Worm (Caenorhabditis elegans) whole organism, L3 larva: ENCODE data around the gene C55C3.73.

ENCODE experiments used
- R02D3.7 ChIP-seq: fragments of 150-350 bp; optimal IDR thresholded peaks from 2 replicates; lab custom pipeline; 2014; ENCODE audit warnings: missing biosample characterization, missing genetic modification characterization
- ZK546.5 ChIP-seq: sonication (generic microtip); optimal IDR thresholded peaks from 2 replicates; lab custom pipeline; 2017; ENCODE audit warnings: missing biosample characterization, missing genetic modification characterization
- aly-2 ChIP-seq: fragments of 150-350 bp; optimal IDR thresholded peaks from 2 replicates; lab custom pipeline; 2014; ENCODE audit warnings: missing biosample characterization, missing genetic modification characterization
- ama-1 ChIP-seq: fragments of 150-350 bp; optimal IDR thresholded peaks from 2 replicates; lab custom pipeline; 2018
- ceh-16 ChIP-seq: sonication (generic microtip); optimal IDR thresholded peaks from 2 replicates; lab custom pipeline; 2017; ENCODE audit warnings: missing biosample characterization, missing genetic modification characterization
- ceh-28 ChIP-seq: fragments of 150-350 bp; optimal IDR thresholded peaks from 2 replicates; lab custom pipeline; 2014; ENCODE audit warnings: missing biosample characterization, missing genetic modification reagents, missing genetic modification characterization
- ceh-82 ChIP-seq: fragments of 150-350 bp; optimal IDR thresholded peaks from 2 replicates; lab custom pipeline; 2014; ENCODE audit warnings: missing biosample characterization, missing genetic modification characterization
- ceh-9 ChIP-seq: sonication (generic microtip); optimal IDR thresholded peaks from 2 replicates; lab custom pipeline; 2018; ENCODE audit warnings: missing biosample characterization, missing genetic modification characterization
- daf-12 ChIP-seq: fragments of 150-350 bp; optimal IDR thresholded peaks from 2 replicates; lab custom pipeline; 2014; ENCODE audit warnings: missing biosample characterization, missing genetic modification reagents, missing genetic modification characterization
- egl-27 ChIP-seq: sonication (generic microtip); optimal IDR thresholded peaks from 4 replicates; lab custom pipeline; 2017; ENCODE audit warnings: missing biosample characterization, missing genetic modification reagents, missing genetic modification characterization
- egl-5 ChIP-seq: fragments of 150-350 bp; optimal IDR thresholded peaks from 2 replicates; lab custom pipeline; 2017; ENCODE audit warnings: missing biosample characterization, missing genetic modification reagents, missing genetic modification characterization, inconsistent platforms
- elt-1 ChIP-seq: fragments of 150-350 bp; optimal IDR thresholded peaks from 2 replicates; lab custom pipeline; 2014; ENCODE audit warnings: missing biosample characterization, missing genetic modification characterization
- elt-2 ChIP-seq: sonication (generic microtip); optimal IDR thresholded peaks from 2 replicates; lab custom pipeline; 2016; ENCODE audit warnings: missing genetic modification reagents, mild to moderate bottlenecking, missing genetic modification characterization, missing compliant biosample characterization
- elt-3 ChIP-seq, 3 experiments: fragments of 150-350 bp in 1 of 3; sonication (generic microtip) in 2 of 3; optimal IDR thresholded peaks; 2 replicates in 2 of 3; 4 replicates in 1 of 3; lab custom pipeline; 2014 to 2017; ENCODE audit warnings: missing biosample characterization in 3 of 3, missing genetic modification characterization in 3 of 3
- eor-1 ChIP-seq, 2 experiments: fragments of 150-350 bp; optimal IDR thresholded peaks; 2 replicates each; lab custom pipeline; 2014 to 2018; ENCODE audit warnings: missing biosample characterization in 2 of 2, missing genetic modification characterization in 2 of 2
- fkh-10 ChIP-seq: sonication (generic microtip); optimal IDR thresholded peaks from 2 replicates; lab custom pipeline; 2017; ENCODE audit warnings: missing biosample characterization, missing genetic modification reagents, missing genetic modification characterization
- fkh-2 ChIP-seq: fragments of 150-350 bp; optimal IDR thresholded peaks from 2 replicates; lab custom pipeline; 2014; ENCODE audit warnings: missing biosample characterization, missing genetic modification reagents, missing genetic modification characterization
- fos-1 ChIP-seq: fragments of 150-350 bp; optimal IDR thresholded peaks from 2 replicates; lab custom pipeline; 2014; ENCODE audit warnings: missing biosample characterization, missing genetic modification characterization
- hmg-11 ChIP-seq: sonication (generic microtip); optimal IDR thresholded peaks from 2 replicates; lab custom pipeline; 2016; ENCODE audit warnings: missing genetic modification characterization, missing compliant biosample characterization
- jun-1 ChIP-seq: fragments of 150-350 bp; optimal IDR thresholded peaks from 2 replicates; lab custom pipeline; 2014; ENCODE audit warnings: missing biosample characterization, missing genetic modification reagents, missing genetic modification characterization
- lin-15B ChIP-seq: fragments of 150-350 bp; optimal IDR thresholded peaks from 2 replicates; lab custom pipeline; 2014; ENCODE audit warnings: missing biosample characterization, missing genetic modification characterization
- lin-39 ChIP-seq: fragments of 150-350 bp; optimal IDR thresholded peaks from 2 replicates; lab custom pipeline; 2018; ENCODE audit warnings: missing biosample characterization, missing genetic modification reagents, missing genetic modification characterization
- lsy-12 ChIP-seq: sonication (generic microtip); optimal IDR thresholded peaks from 2 replicates; lab custom pipeline; 2016; ENCODE audit warnings: mild to moderate bottlenecking, missing genetic modification characterization, missing compliant biosample characterization
- mdl-1 ChIP-seq: fragments of 150-350 bp; optimal IDR thresholded peaks from 2 replicates; lab custom pipeline; 2014; ENCODE audit warnings: missing biosample characterization, missing genetic modification characterization
- mml-1 ChIP-seq: fragments of 150-350 bp; sonication (generic microtip); optimal IDR thresholded peaks from 3 replicates; lab custom pipeline; 2014; ENCODE audit warnings: missing biosample characterization, missing genetic modification characterization
- nfya-1 ChIP-seq: sonication (generic microtip); optimal IDR thresholded peaks from 2 replicates; lab custom pipeline; 2017; ENCODE audit warnings: missing genetic modification characterization, mild to moderate bottlenecking, missing compliant biosample characterization, antibody characterized with exemption, moderate library complexity; ENCODE audit not compliant: insufficient read depth
- nhr-11 ChIP-seq: fragments of 150-350 bp; optimal IDR thresholded peaks from 2 replicates; lab custom pipeline; 2014; ENCODE audit warnings: missing biosample characterization, missing genetic modification characterization
- nhr-12 ChIP-seq: fragments of 150-350 bp; optimal IDR thresholded peaks from 2 replicates; lab custom pipeline; 2014; ENCODE audit warnings: missing biosample characterization, missing genetic modification characterization
- nhr-23 ChIP-seq: fragments of 150-350 bp; optimal IDR thresholded peaks from 2 replicates; lab custom pipeline; 2014; ENCODE audit warnings: missing biosample characterization, missing genetic modification reagents, missing genetic modification characterization
- nhr-237 ChIP-seq: fragments of 150-350 bp; optimal IDR thresholded peaks from 2 replicates; lab custom pipeline; 2014; ENCODE audit warnings: missing biosample characterization, missing genetic modification characterization
- nhr-25 ChIP-seq: sonication (generic microtip); optimal IDR thresholded peaks from 2 replicates; lab custom pipeline; 2017; ENCODE audit warnings: missing biosample characterization, missing genetic modification characterization
- nhr-28 ChIP-seq: fragments of 150-350 bp; optimal IDR thresholded peaks from 2 replicates; lab custom pipeline; 2014; ENCODE audit warnings: missing biosample characterization, missing genetic modification characterization
- nhr-43 ChIP-seq: sonication (generic microtip); optimal IDR thresholded peaks from 2 replicates; lab custom pipeline; 2016; ENCODE audit warnings: mild to moderate bottlenecking, missing genetic modification characterization, missing compliant biosample characterization; ENCODE audit not compliant: poor library complexity, severe bottlenecking
- nhr-67 ChIP-seq: fragments of 150-350 bp; optimal IDR thresholded peaks from 2 replicates; lab custom pipeline; 2014; ENCODE audit warnings: missing biosample characterization, missing genetic modification characterization
- nhr-76 ChIP-seq: fragments of 150-350 bp; sonication (generic microtip); optimal IDR thresholded peaks from 5 replicates; lab custom pipeline; 2014; ENCODE audit warnings: missing biosample characterization, missing genetic modification characterization
- nhr-77 ChIP-seq: fragments of 150-350 bp; optimal IDR thresholded peaks from 2 replicates; lab custom pipeline; 2014; ENCODE audit warnings: missing biosample characterization, missing genetic modification characterization
- pha-4 ChIP-seq: fragments of 150-350 bp; optimal IDR thresholded peaks from 2 replicates; lab custom pipeline; 2014; ENCODE audit warnings: missing biosample characterization, missing genetic modification reagents, missing genetic modification characterization
- pqm-1 ChIP-seq: fragments of 150-350 bp; optimal IDR thresholded peaks from 2 replicates; lab custom pipeline; 2017; ENCODE audit warnings: missing biosample characterization, missing genetic modification characterization, inconsistent platforms
- sea-2 ChIP-seq: fragments of 150-350 bp; sonication (generic microtip); optimal IDR thresholded peaks from 4 replicates; lab custom pipeline; 2014; ENCODE audit warnings: missing biosample characterization, missing genetic modification reagents, missing genetic modification characterization
- skn-1 ChIP-seq: fragments of 150-350 bp; optimal IDR thresholded peaks from 2 replicates; lab custom pipeline; 2014; ENCODE audit warnings: missing biosample characterization, missing genetic modification characterization
- snpc-4 ChIP-seq: fragments of 150-350 bp; optimal IDR thresholded peaks from 2 replicates; lab custom pipeline; 2014; ENCODE audit warnings: missing biosample characterization, missing genetic modification characterization
- tbx-2 ChIP-seq: sonication (generic microtip); optimal IDR thresholded peaks from 2 replicates; lab custom pipeline; 2016; ENCODE audit warnings: mild to moderate bottlenecking, missing genetic modification characterization, missing compliant biosample characterization
- unc-39 ChIP-seq: sonication (generic microtip); optimal IDR thresholded peaks from 4 replicates; lab custom pipeline; 2017; ENCODE audit warnings: missing biosample characterization, missing genetic modification characterization
- unc-62 ChIP-seq: fragments of 150-350 bp; sonication (generic microtip); optimal IDR thresholded peaks from 4 replicates; lab custom pipeline; 2014; ENCODE audit warnings: missing biosample characterization, missing genetic modification reagents, missing genetic modification characterization
- zag-1 ChIP-seq: fragments of 150-350 bp; optimal IDR thresholded peaks from 2 replicates; lab custom pipeline; 2014; ENCODE audit warnings: missing biosample characterization, missing genetic modification characterization
- ztf-11 ChIP-seq: fragments of 150-350 bp; optimal IDR thresholded peaks from 2 replicates; lab custom pipeline; 2014; ENCODE audit warnings: missing biosample characterization, missing genetic modification characterization
- ztf-4 ChIP-seq: fragments of 150-350 bp; optimal IDR thresholded peaks from 2 replicates; lab custom pipeline; 2014; ENCODE audit warnings: missing biosample characterization, missing genetic modification characterization

Gene C55C3.73

ce11 chrIV:5657126-5657666 lies 46.1 kb downstream of the C55C3.73 start:
- TF ChIP-seq zag-1 (tag; lab: Kevin White, UChicago) (no peak), nhr-11 (tag; lab: Kevin White, UChicago) (peak; percentile 67), eor-1 (tag; optimal IDR thresholded peaks at IDR 0.05; lab: Kevin White, UChicago) (no peak), skn-1 (tag; lab: Kevin White, UChicago) (no peak), egl-27 (no peak), hmg-11 (tag; lab: Kevin White, UChicago) (peak; percentile 31), ztf-11 (no peak), ceh-9 (no peak), snpc-4 (peak; percentile 37), elt-1 (tag; lab: Kevin White, UChicago) (no peak), ztf-4 (tag; lab: Kevin White, UChicago) (peak; percentile 36), ceh-16 (no peak), R02D3.7 (tag; lab: Kevin White, UChicago) (peak; percentile 46), ceh-28 (tag; lab: Kevin White, UChicago) (peak; percentile 67), mml-1 (tag; lab: Kevin White, UChicago) (no peak), lsy-12 (tag; lab: Kevin White, UChicago) (peak; percentile 49), fkh-10 (GFP tag; lab: Kevin White, UChicago) (no peak), fos-1 (tag; lab: Kevin White, UChicago) (no peak), tbx-2 (tag; lab: Kevin White, UChicago) (peak; percentile 59), ceh-82 (tag; lab: Kevin White, UChicago) (no peak), pqm-1 (tag; lab: Kevin White, UChicago) (peak; percentile 23), pha-4 (tag; lab: Kevin White, UChicago) (peak; percentile 81), nhr-23 (tag; lab: Kevin White, UChicago) (peak; percentile 94), elt-3 (tag; optimal IDR thresholded peaks at IDR 0.05; lab: Kevin White, UChicago) (no peak), jun-1 (tag; lab: Kevin White, UChicago) (peak; percentile 70), nhr-237 (tag; lab: Kevin White, UChicago) (no peak), daf-12 (tag; lab: Kevin White, UChicago) (no peak), lin-39 (tag; lab: Kevin White, UChicago) (peak; percentile 12), nhr-12 (no peak), nhr-43 (tag; lab: Kevin White, UChicago) (peak; percentile 94), fkh-2 (tag; lab: Kevin White, UChicago) (no peak), ZK546.5 (tag; lab: Kevin White, UChicago) (no peak), nfya-1 (tag; lab: Kevin White, UChicago) (peak; percentile 84), mdl-1 (no peak), nhr-25 (peak; percentile 94), sea-2 (GFP tag; lab: Kevin White, UChicago) (no peak), nhr-77 (tag; lab: Kevin White, UChicago) (no peak), nhr-76 (tag; lab: Kevin White, UChicago) (no peak), lin-15B (peak; percentile 62), elt-2 (tag; lab: Kevin White, UChicago) (peak; percentile 47), nhr-67 (no peak), ama-1 (lab: Kevin White, UChicago) (no peak), unc-62 (GFP tag; lab: Kevin White, UChicago) (no peak), unc-39 (tag; lab: Kevin White, UChicago) (no peak), aly-2 (tag; lab: Kevin White, UChicago) (no peak), egl-5 (no peak), nhr-28 (tag; lab: Kevin White, UChicago) (no peak)
